Worm (Caenorhabditis elegans) whole organism, L1 larva: ENCODE results near the gene F27D9.13.

Source experiments
- lin-15B ChIP-seq: fragments of 150-350 bp; sonication (generic microtip); optimal IDR thresholded peaks from 3 replicates; lab custom pipeline; 2014; ENCODE audit warnings: missing biosample characterization, missing genetic modification characterization
- nhr-11 ChIP-seq: fragments of 150-350 bp; optimal IDR thresholded peaks from 2 replicates; lab custom pipeline; 2014; ENCODE audit warnings: missing biosample characterization, missing genetic modification characterization
- nhr-19 ChIP-seq: fragments of 200-800 bp; sonication (Bioruptor generic); conservative IDR thresholded peaks from 2 replicates; pipeline ENCODE4 v1.3.6; 2022; ENCODE audit warnings: missing genetic modification characterization, missing compliant biosample characterization
- nhr-84 ChIP-seq: sonication (generic microtip); optimal IDR thresholded peaks from 2 replicates; lab custom pipeline; 2017; ENCODE audit warnings: missing biosample characterization, missing genetic modification characterization
- nhr-85 ChIP-seq: sonication (generic microtip); peaks from one replicate; lab custom pipeline; 2016; ENCODE audit warnings: missing genetic modification characterization, inconsistent platforms, missing compliant biosample characterization
- unc-62 ChIP-seq: fragments of 150-350 bp; optimal IDR thresholded peaks from 2 replicates; lab custom pipeline; 2014; ENCODE audit warnings: missing biosample characterization, missing genetic modification reagents, missing genetic modification characterization

DNA sequence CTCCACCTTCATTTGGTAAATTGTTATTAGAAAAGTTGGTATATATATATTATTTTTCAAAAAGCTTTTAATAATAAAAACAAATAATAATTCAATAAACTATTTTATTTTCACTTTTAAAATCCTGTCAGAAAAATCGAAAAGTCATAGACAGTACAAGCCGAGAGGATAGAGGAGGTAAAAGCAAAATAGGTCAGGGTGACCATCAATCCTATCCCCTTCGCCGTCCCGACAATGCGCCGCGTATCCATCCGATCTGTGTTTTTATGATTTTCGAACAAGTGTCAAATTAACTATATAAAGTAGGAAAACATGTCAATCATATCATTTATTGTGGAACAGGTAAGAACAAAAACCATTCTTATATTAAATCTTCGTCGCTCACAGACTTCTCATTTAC is 1.8 kb downstream of the F27D9.13 start:
- TF ChIP-seq unc-62: no peak
- TF ChIP-seq lin-15B (tag; lab: Kevin White, UChicago): no peak
- TF ChIP-seq nhr-84 (tag; lab: Kevin White, UChicago): no peak
- no peak for TF ChIP-seq nhr-85 (tag; lab: Kevin White, UChicago)
- no peak for TF ChIP-seq nhr-11 (tag; lab: Kevin White, UChicago)
- no peak for TF ChIP-seq nhr-19 (GFP tag; lab: Robert Waterston, UW)
